Fruit fly (Drosophila melanogaster) whole organism, embryonic: ENCODE data around the gene CG10863.

Experiments
- BtbVII ChIP-seq: fragments of 200-800 bp; sonication (Bioruptor generic); optimal IDR thresholded peaks from 3 replicates; lab custom pipeline; 2017; ENCODE audit warnings: missing biosample characterization, mild to moderate bottlenecking, missing genetic modification characterization
- CG1233 ChIP-seq: fragments of 200-800 bp; sonication (Bioruptor generic); optimal IDR thresholded peaks from 4 replicates; lab custom pipeline; 2018; ENCODE audit warnings: missing biosample characterization, mild to moderate bottlenecking, missing genetic modification characterization
- CG12942 ChIP-seq: fragments of 200-800 bp; sonication (Bioruptor generic); optimal IDR thresholded peaks from 3 replicates; lab custom pipeline; 2016; ENCODE audit warnings: missing biosample characterization, missing genetic modification characterization
- CG13287 ChIP-seq: fragments of 200-800 bp; sonication (Bioruptor generic); IDR thresholded peaks from 2 replicates; pipeline ENCODE4 v1.3.6; 2022; ENCODE audit warnings: missing biosample characterization, missing genetic modification characterization; ENCODE audit not compliant: partially characterized antibody
- CG1602 ChIP-seq: fragments of 200-800 bp; sonication (Bioruptor generic); optimal IDR thresholded peaks from 3 replicates; lab custom pipeline; 2016; ENCODE audit warnings: missing biosample characterization, missing genetic modification characterization
- CG16815 ChIP-seq: fragments of 200-800 bp; sonication (Bioruptor generic); optimal IDR thresholded peaks from 3 replicates; lab custom pipeline; 2017; ENCODE audit warnings: missing biosample characterization, mild to moderate bottlenecking, missing genetic modification characterization
- CG17359 ChIP-seq: fragments of 200-800 bp; sonication (Bioruptor generic); optimal IDR thresholded peaks from 3 replicates; lab custom pipeline; 2018; ENCODE audit warnings: missing biosample characterization, mild to moderate bottlenecking, missing genetic modification characterization, moderate library complexity
- CG17829 ChIP-seq: fragments of 200-800 bp; optimal IDR thresholded peaks from 2 replicates; lab custom pipeline; 2019; ENCODE audit warnings: missing biosample characterization, mild to moderate bottlenecking, missing genetic modification characterization, moderate library complexity
- CG30020 ChIP-seq: fragments of 200-800 bp; optimal IDR thresholded peaks from 2 replicates; lab custom pipeline; 2019; ENCODE audit warnings: missing biosample characterization, mild to moderate bottlenecking, missing genetic modification characterization, moderate library complexity
- CG3281 ChIP-seq: fragments of 200-800 bp; sonication (Bioruptor generic); optimal IDR thresholded peaks from 3 replicates; lab custom pipeline; 2017; ENCODE audit warnings: missing biosample characterization, mild to moderate bottlenecking, missing genetic modification characterization
- CG43689 ChIP-seq: fragments of 200-800 bp; sonication (Bioruptor generic); IDR thresholded peaks from 2 replicates; pipeline ENCODE4 v1.3.6; 2022; ENCODE audit warnings: missing biosample characterization, missing genetic modification characterization
- CG8290 ChIP-seq, 3 experiments: fragments of 200-800 bp; sonication (Bioruptor generic); optimal IDR thresholded peaks; 2 replicates each; lab custom pipeline; 2016 to 2019; ENCODE audit warnings: missing biosample characterization in 3 of 3, missing genetic modification characterization in 3 of 3, mild to moderate bottlenecking in 2 of 3, moderate library complexity in 1 of 3
- CG8359 ChIP-seq: fragments of 200-800 bp; sonication (Bioruptor generic); optimal IDR thresholded peaks from 2 replicates; lab custom pipeline; 2017; ENCODE audit warnings: missing biosample characterization, mild to moderate bottlenecking, missing genetic modification characterization, borderline replicate concordance
- CG8924 ChIP-seq: fragments of 200-800 bp; optimal IDR thresholded peaks from 3 replicates; lab custom pipeline; 2019; ENCODE audit warnings: missing biosample characterization, mild to moderate bottlenecking, missing genetic modification characterization, moderate library complexity
- CG9876 ChIP-seq: fragments of 200-800 bp; sonication (Bioruptor generic); optimal IDR thresholded peaks from 2 replicates; lab custom pipeline; 2016; ENCODE audit warnings: missing biosample characterization, missing genetic modification characterization
- CG9932 ChIP-seq: fragments of 200-800 bp; sonication (Bioruptor generic); IDR thresholded peaks from 2 replicates; pipeline ENCODE4 v1.3.6; 2022; ENCODE audit warnings: missing biosample characterization, missing genetic modification characterization
- CoRest ChIP-seq: fragments of 200-800 bp; sonication (Bioruptor generic); optimal IDR thresholded peaks from 3 replicates; lab custom pipeline; 2018; ENCODE audit warnings: missing biosample characterization, mild to moderate bottlenecking, missing genetic modification characterization, moderate library complexity
- D19B ChIP-seq: fragments of 200-800 bp; sonication (Bioruptor generic); optimal IDR thresholded peaks from 2 replicates; lab custom pipeline; 2017; ENCODE audit warnings: missing biosample characterization, mild to moderate bottlenecking, missing genetic modification characterization
- Dad ChIP-seq: fragments of 200-800 bp; sonication (Bioruptor generic); optimal IDR thresholded peaks from 3 replicates; lab custom pipeline; 2016; ENCODE audit warnings: missing biosample characterization, missing genetic modification characterization
- Dfd ChIP-seq, 2 experiments: fragments of >200 bp; optimal IDR thresholded peaks; 2 replicates each; lab custom pipeline; 2017; ENCODE audit warnings: missing biosample characterization in 2 of 2, missing genetic modification characterization in 2 of 2
- HHEX ChIP-seq: fragments of 200-800 bp; sonication (Bioruptor generic); optimal IDR thresholded peaks from 3 replicates; lab custom pipeline; 2017; ENCODE audit warnings: missing biosample characterization, mild to moderate bottlenecking, missing genetic modification characterization, missing genetic modification reagents
- HLHmδ ChIP-seq: fragments of 200-800 bp; sonication (Bioruptor generic); optimal IDR thresholded peaks from 2 replicates; lab custom pipeline; 2018; ENCODE audit warnings: missing biosample characterization, mild to moderate bottlenecking, missing genetic modification characterization, moderate library complexity
- HmgZ ChIP-seq: fragments of 200-800 bp; sonication (Bioruptor generic); optimal IDR thresholded peaks from 2 replicates; lab custom pipeline; 2018; ENCODE audit warnings: missing biosample characterization, mild to moderate bottlenecking, missing genetic modification characterization
- Hr51 ChIP-seq, 2 experiments: fragments of 200-800 bp; sonication (Bioruptor generic); optimal IDR thresholded peaks; 2 replicates in 1 of 2; 3 replicates in 1 of 2; lab custom pipeline; 2016 to 2018; ENCODE audit warnings: missing biosample characterization in 2 of 2, missing genetic modification characterization in 2 of 2, mild to moderate bottlenecking in 1 of 2, moderate library complexity in 1 of 2
- Hsf ChIP-seq: fragments of 200-800 bp; sonication (Bioruptor generic); optimal IDR thresholded peaks from 3 replicates; lab custom pipeline; 2016; ENCODE audit warnings: missing biosample characterization, missing genetic modification characterization
- NfI ChIP-seq: fragments of 200-800 bp; sonication (Bioruptor generic); optimal IDR thresholded peaks from 3 replicates; lab custom pipeline; 2018; ENCODE audit warnings: missing biosample characterization, mild to moderate bottlenecking, missing genetic modification characterization, moderate library complexity
- Poxn ChIP-seq: fragments of 200-800 bp; sonication (Bioruptor generic); IDR thresholded peaks from 2 replicates; pipeline ENCODE4 v1.3.6; 2022; ENCODE audit warnings: missing biosample characterization, missing genetic modification characterization
- Sry-β ChIP-seq: fragments of 200-800 bp; sonication (Bioruptor generic); optimal IDR thresholded peaks from 2 replicates; lab custom pipeline; 2018; ENCODE audit warnings: missing biosample characterization, mild to moderate bottlenecking, missing genetic modification characterization, moderate library complexity
- aop ChIP-seq: fragments of 200-800 bp; sonication (Bioruptor generic); IDR thresholded peaks from 2 replicates; pipeline ENCODE4 v1.3.6; 2022; ENCODE audit warnings: missing biosample characterization, missing genetic modification characterization
- ara ChIP-seq: fragments of 200-800 bp; sonication (Bioruptor generic); IDR thresholded peaks from 2 replicates; pipeline ENCODE4 v1.3.6; 2022; ENCODE audit warnings: missing biosample characterization, missing genetic modification characterization
- cg ChIP-seq: fragments of 200-800 bp; sonication (Bioruptor generic); optimal IDR thresholded peaks from 3 replicates; lab custom pipeline; 2019; ENCODE audit warnings: missing biosample characterization, mild to moderate bottlenecking, missing genetic modification characterization, moderate library complexity
- gcm ChIP-seq: fragments of 200-800 bp; sonication (Bioruptor generic); optimal IDR thresholded peaks from 2 replicates; lab custom pipeline; 2019; ENCODE audit warnings: missing biosample characterization, mild to moderate bottlenecking, missing genetic modification characterization, moderate library complexity
- gem ChIP-seq: fragments of 200-800 bp; sonication (Bioruptor generic); optimal IDR thresholded peaks from 2 replicates; lab custom pipeline; 2019; ENCODE audit warnings: missing biosample characterization, mild to moderate bottlenecking, missing genetic modification characterization, moderate library complexity
- hb ChIP-seq: fragments of 200-800 bp; sonication (Bioruptor generic); IDR thresholded peaks from 3 replicates; pipeline ENCODE4 v1.3.6; 2022; ENCODE audit warnings: missing biosample characterization, missing genetic modification characterization; ENCODE audit not compliant: partially characterized antibody
- inv ChIP-seq: fragments of 200-800 bp; sonication (Bioruptor generic); IDR thresholded peaks from 2 replicates; pipeline ENCODE4 v1.3.6; 2022; ENCODE audit warnings: missing biosample characterization, missing genetic modification characterization; ENCODE audit not compliant: partially characterized antibody
- jing ChIP-seq: fragments of 200-800 bp; sonication (Bioruptor generic); optimal IDR thresholded peaks from 2 replicates; lab custom pipeline; 2018; ENCODE audit warnings: missing biosample characterization, mild to moderate bottlenecking, missing genetic modification characterization
- kni ChIP-seq: fragments of 200-800 bp; sonication (Bioruptor generic); optimal IDR thresholded peaks from 3 replicates; lab custom pipeline; 2017; ENCODE audit warnings: mild to moderate bottlenecking, missing biosample characterization, missing genetic modification reagents, missing genetic modification characterization
- lbe ChIP-seq: fragments of 200-800 bp; sonication (Bioruptor generic); optimal IDR thresholded peaks from 2 replicates; lab custom pipeline; 2016; ENCODE audit warnings: missing biosample characterization, mild to moderate bottlenecking, missing genetic modification characterization
- lmd ChIP-seq: fragments of 200-800 bp; sonication (Bioruptor generic); IDR thresholded peaks from 2 replicates; pipeline ENCODE4 v1.3.6; 2022; ENCODE audit warnings: missing biosample characterization, missing genetic modification characterization
- schlank ChIP-seq: fragments of 200-800 bp; sonication (Bioruptor generic); optimal IDR thresholded peaks from 2 replicates; lab custom pipeline; 2018; ENCODE audit warnings: missing biosample characterization, mild to moderate bottlenecking, missing genetic modification characterization
- sens ChIP-seq: fragments of 200-800 bp; sonication (Bioruptor generic); peaks from one replicate; lab custom pipeline; 2016; ENCODE audit warnings: missing biosample characterization, missing genetic modification characterization
- sob ChIP-seq: fragments of 200-800 bp; sonication (Bioruptor generic); IDR thresholded peaks from 2 replicates; pipeline ENCODE4 v1.3.6; 2022; ENCODE audit warnings: missing biosample characterization, missing genetic modification characterization
- sr ChIP-seq: fragments of 200-800 bp; sonication (Bioruptor generic); IDR thresholded peaks from 3 replicates; pipeline ENCODE4 v1.3.6; 2022; ENCODE audit warnings: missing biosample characterization, missing genetic modification characterization
- tin ChIP-seq: fragments of 200-800 bp; sonication (Bioruptor generic); optimal IDR thresholded peaks from 3 replicates; lab custom pipeline; 2016; ENCODE audit warnings: missing biosample characterization, missing genetic modification characterization
- vfl ChIP-seq: fragments of 200-800 bp; sonication (Bioruptor generic); optimal IDR thresholded peaks from 2 replicates; lab custom pipeline; 2016; ENCODE audit warnings: missing biosample characterization, missing genetic modification characterization
- vnd ChIP-seq: fragments of 200-800 bp; sonication (Bioruptor generic); IDR thresholded peaks from 3 replicates; pipeline ENCODE4 v1.3.6; 2022; ENCODE audit warnings: missing biosample characterization, missing genetic modification characterization; ENCODE audit not compliant: partially characterized antibody

CG10863 gene

dm6 chr3L:3935567-3936207 lies 6.6 kb downstream of the CG10863 start, which contains the start of gene Eip63F-1 (continued):
- no peak for TF ChIP-seq CG9876 (GFP tag; lab: Kevin White, UChicago)
- TF ChIP-seq jing = peak; percentile 28
- no peak for TF ChIP-seq CG13287 (GFP tag; lab: Robert Waterston, UW)
- TF ChIP-seq Hr51 (GFP tag; optimal IDR thresholded peaks at IDR 0.05; lab: Kevin White, UChicago) = peak in 1 of 2 experiments; percentile 85
- TF ChIP-seq CG17829 (tag; lab: Kevin White, UChicago) = peak; percentile 48
- no peak for TF ChIP-seq Dfd (GFP tag; optimal IDR thresholded peaks at IDR 0.05; lab: Kevin White, UChicago)
- 0 out of 2 replicates have a peak, but pooled peaks have one; percentile 7 for TF ChIP-seq Poxn (GFP tag; lab: Robert Waterston, UW)
- peak; percentile 43 for TF ChIP-seq BtbVII (GFP tag; lab: Kevin White, UChicago)
- peak; percentile 22 for TF ChIP-seq CG1602 (GFP tag; lab: Kevin White, UChicago)
- no peak for TF ChIP-seq CG30020 (tag; lab: Kevin White, UChicago)
- peak; percentile 46 for TF ChIP-seq HmgZ (tag; lab: Kevin White, UChicago)
- TF ChIP-seq tin (GFP tag; lab: Kevin White, UChicago) = peak; percentile 55
- peak; percentile 61 for TF ChIP-seq CG9932
- no peak for TF ChIP-seq CG8290 (GFP tag; optimal IDR thresholded peaks at IDR 0.05; lab: Kevin White, UChicago)
- peak in 1 of 2 experiments; percentile 71 for TF ChIP-seq CG8290 (tag; optimal IDR thresholded peaks at IDR 0.05; lab: Kevin White, UChicago)
- TF ChIP-seq sens (GFP tag; lab: Kevin White, UChicago) = peak; percentile 29
- no peak for TF ChIP-seq lbe
- peak; percentile 83 for TF ChIP-seq CoRest (tag; lab: Kevin White, UChicago)
- TF ChIP-seq gcm (GFP tag; lab: Kevin White, UChicago) = peak; percentile 44
- TF ChIP-seq CG1233 = peak; percentile 75
- no peak for TF ChIP-seq aop
- TF ChIP-seq sr (GFP tag; lab: Robert Waterston, UW) = peak; percentile 76
- peak; percentile 42 for TF ChIP-seq CG12942 (GFP tag; lab: Kevin White, UChicago)
- peak; percentile 82 for TF ChIP-seq gem (tag; lab: Kevin White, UChicago)
- TF ChIP-seq kni = no peak
- TF ChIP-seq CG8924 (tag; lab: Kevin White, UChicago) = peak; percentile 74
- TF ChIP-seq CG16815 (GFP tag; lab: Kevin White, UChicago) = peak; percentile 0
- no peak for TF ChIP-seq sob
- TF ChIP-seq vfl (GFP tag; lab: Kevin White, UChicago) = no peak
- peak; percentile 38 for TF ChIP-seq D19B (GFP tag; lab: Kevin White, UChicago)
- peak; percentile 63 for TF ChIP-seq NfI
- TF ChIP-seq CG43689 = no peak
- TF ChIP-seq Dad = no peak
- no peak for TF ChIP-seq schlank (tag; lab: Kevin White, UChicago)
- peak; percentile 38 for TF ChIP-seq Hsf
- no peak for TF ChIP-seq ara (GFP tag; lab: Robert Waterston, UW)
- no peak for TF ChIP-seq HLHmδ
- TF ChIP-seq inv (GFP tag; lab: Robert Waterston, UW) = no peak
- TF ChIP-seq Sry-β = no peak
- TF ChIP-seq lmd = peak; percentile 72
- TF ChIP-seq cg (GFP tag; lab: Kevin White, UChicago) = no peak
- TF ChIP-seq CG3281 (GFP tag; lab: Kevin White, UChicago) = peak; percentile 82
- TF ChIP-seq vnd (GFP tag; lab: Robert Waterston, UW) = no peak
- TF ChIP-seq HHEX (GFP tag; lab: Kevin White, UChicago) = peak; percentile 74
- peak; percentile 65 for TF ChIP-seq CG17359 (tag; lab: Kevin White, UChicago)
- TF ChIP-seq CG8359 = no peak
- TF ChIP-seq hb (GFP tag; lab: Robert Waterston, UW) = no peak
